Fruit fly (Drosophila melanogaster) Kc167 (cell line): ENCODE results near the gene Akt.

Source experiments
- Myc ChIP-seq: fragments of >200 bp; optimal IDR thresholded peaks from 2 replicates; lab custom pipeline; 2017; ENCODE audit warnings: missing external identifiers
- Sin3A ChIP-seq: fragments of >200 bp; optimal IDR thresholded peaks from 2 replicates; lab custom pipeline; 2018; ENCODE audit warnings: missing external identifiers
- h ChIP-seq: fragments of >200 bp; optimal IDR thresholded peaks from 3 replicates; lab custom pipeline; 2018; ENCODE audit warnings: missing external identifiers
- insv ChIP-seq: fragments of >200 bp; optimal IDR thresholded peaks from 3 replicates; lab custom pipeline; 2018; ENCODE audit warnings: missing external identifiers
- psq ChIP-seq: fragments of >200 bp; optimal IDR thresholded peaks from 2 replicates; lab custom pipeline; 2017; ENCODE audit warnings: missing external identifiers
- ttk ChIP-seq: sonication (Bioruptor generic); optimal IDR thresholded peaks from 2 replicates; lab custom pipeline; 2017; ENCODE audit warnings: missing external identifiers

The Akt gene

DNA sequence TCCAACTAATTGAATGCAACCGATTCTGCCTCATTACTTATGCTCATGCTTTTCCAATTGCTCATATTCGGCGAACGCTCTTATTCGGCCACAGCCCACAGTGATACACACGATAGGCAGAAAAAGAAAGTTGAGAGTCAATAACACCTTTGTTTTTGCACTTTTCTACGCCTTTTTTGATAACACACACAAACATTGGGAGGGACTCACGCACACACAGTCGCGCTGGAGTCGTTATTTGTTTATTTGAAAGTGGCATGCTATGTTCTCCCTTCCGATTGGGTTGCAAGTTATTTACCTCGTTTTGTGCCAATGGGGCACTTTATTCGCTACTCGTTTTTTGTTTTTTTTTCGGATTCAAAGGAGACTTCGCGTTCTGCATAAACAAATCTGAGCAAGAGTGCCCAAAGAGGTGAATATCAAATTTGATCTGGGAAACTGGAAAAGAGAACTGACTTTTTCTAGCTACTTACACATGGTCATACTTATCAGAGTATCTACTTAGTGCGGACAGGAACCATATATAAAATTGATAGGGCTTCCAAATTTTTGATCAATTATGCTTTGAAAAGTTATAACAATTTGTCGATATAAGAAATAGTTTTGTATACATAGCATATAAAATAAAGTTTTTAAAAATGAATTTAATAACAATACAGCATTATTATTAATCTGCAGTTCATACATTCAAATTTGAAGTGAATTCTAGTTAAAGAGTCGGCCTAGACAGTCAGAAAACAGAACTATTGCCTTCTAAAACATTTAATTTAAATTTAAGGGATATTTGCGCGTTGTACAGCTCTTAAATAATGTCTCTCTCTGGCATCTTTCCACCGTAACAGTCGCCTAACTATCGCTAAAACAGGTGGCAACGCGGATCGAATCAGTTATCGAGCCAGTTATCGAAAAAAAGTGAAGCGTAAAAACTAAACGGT, at the start of gene Akt, which contains the start of gene Mhcl:
Gene Akt (plus strand): TSS at position 896 of the 935 bp plus-strand sequence.
Gene Mhcl (minus strand): TSS at position 429 of the 935 bp plus-strand sequence.
- no peak for TF ChIP-seq insv (lab: Kevin White, UChicago)
- no peak for TF ChIP-seq psq (lab: Kevin White, UChicago)
- TF ChIP-seq ttk (lab: Kevin White, UChicago): no peak

DNA sequence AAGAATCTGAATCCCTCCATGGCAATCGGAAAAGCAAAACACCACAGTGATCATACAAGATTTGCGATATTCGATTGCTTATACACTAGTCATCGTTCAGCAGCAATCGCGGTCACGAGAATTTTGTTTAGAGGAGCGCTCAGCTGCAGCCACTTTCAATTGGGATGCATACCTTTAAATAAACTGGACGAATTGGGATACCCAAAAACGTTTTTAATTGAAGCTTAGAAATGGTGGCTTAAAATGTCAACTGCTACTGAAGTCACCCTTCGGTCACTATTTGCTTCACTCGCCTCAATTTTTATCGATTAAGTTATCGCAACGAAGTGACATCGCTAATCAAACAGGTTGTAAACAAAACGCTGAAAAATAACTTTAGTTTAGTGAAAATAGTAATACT, 49.7 kb upstream of the Akt start, which contains the start of the genes IKKbeta and CG5013:
Gene IKKbeta (minus strand): TSS at position 53 of the 400 bp plus-strand sequence.
Gene CG5013 (plus strand): TSS at position 302 of the 400 bp plus-strand sequence.
- no peak for TF ChIP-seq psq (lab: Kevin White, UChicago)
- TF ChIP-seq Myc (lab: Kevin White, UChicago): no peak

DNA sequence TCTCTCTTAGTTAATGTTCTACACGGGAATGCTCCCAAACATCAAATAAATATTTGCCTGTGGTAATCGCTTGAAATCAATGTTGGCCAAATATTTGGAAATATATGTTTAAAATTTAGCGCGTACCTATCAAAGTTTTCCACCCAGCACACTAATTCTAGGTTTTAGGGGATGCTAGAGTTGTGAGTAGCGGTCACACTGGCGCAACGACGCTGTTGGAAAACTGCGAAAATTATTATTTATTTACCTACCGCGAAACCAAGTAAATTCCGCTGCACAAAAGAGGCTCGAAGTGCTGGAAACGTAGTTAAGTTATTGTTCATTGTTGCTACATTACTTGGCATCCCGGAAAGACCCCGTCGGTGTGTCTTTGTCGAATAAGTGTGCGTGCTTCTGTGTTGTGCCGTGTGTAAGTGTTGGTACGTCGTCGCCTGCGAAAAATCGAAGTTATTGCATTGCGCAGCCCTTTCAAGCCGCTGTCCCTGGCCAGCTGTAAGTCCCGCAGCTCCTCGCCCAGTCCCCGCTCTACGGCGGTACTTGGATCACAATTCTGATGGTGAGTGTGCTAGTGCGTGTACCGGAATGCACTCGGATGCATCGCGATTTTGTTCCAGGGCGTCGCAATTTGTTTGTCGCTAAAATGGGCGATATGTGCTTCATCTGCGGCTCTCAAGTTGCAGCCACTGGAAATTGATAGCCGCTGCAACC, 48.3 kb upstream of the Akt start, which contains the start of gene msps:
Gene msps (plus strand): TSS at position 181 of the 708 bp plus-strand sequence.
- TF ChIP-seq Sin3A (lab: Kevin White, UChicago) (no peak), Myc (lab: Kevin White, UChicago) (no peak), ttk (lab: Kevin White, UChicago) (no peak), h (lab: Kevin White, UChicago) (no peak), psq (lab: Kevin White, UChicago) (no peak), insv (lab: Kevin White, UChicago) (no peak)

dm6 chr3R:16051329-16051679, 47.7 kb upstream of the Akt start:
- TF ChIP-seq psq (lab: Kevin White, UChicago) (no peak), Myc (lab: Kevin White, UChicago) (no peak), h (lab: Kevin White, UChicago) (no peak), Sin3A (lab: Kevin White, UChicago) (no peak), insv (lab: Kevin White, UChicago) (no peak), ttk (lab: Kevin White, UChicago) (no peak)

dm6 chr3R:16067494-16067893, 31.5 kb upstream of the Akt start, which contains the start of gene CG10185:
Gene CG10185 (minus strand): TSS chr3R:16067594.
- TF ChIP-seq insv (lab: Kevin White, UChicago) (no peak), Myc (lab: Kevin White, UChicago) (no peak), h (lab: Kevin White, UChicago) (no peak), ttk (lab: Kevin White, UChicago) (no peak), psq (lab: Kevin White, UChicago) (no peak), Sin3A (lab: Kevin White, UChicago) (no peak)

DNA sequence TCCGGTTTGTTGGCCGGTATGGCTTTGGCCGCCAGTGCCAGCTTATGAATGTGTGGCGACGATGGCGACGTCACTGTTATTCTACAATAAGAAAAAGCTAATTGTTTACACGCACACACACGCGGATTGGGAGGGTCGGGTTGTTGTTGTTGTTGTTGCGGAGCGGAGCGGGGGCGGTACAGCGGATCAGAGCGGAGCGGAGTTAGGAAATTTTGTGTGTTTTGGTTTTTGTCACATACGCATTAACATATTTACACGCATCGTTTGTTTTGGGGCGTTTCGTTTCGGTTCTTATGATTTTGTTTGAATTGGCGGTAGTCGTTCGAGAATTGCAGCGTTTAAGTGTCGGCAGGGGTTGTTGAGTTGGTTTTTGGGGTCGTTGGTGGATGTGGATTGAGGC, 29.8 kb upstream of the Akt start:
- no peak for TF ChIP-seq ttk (lab: Kevin White, UChicago)
- TF ChIP-seq h (lab: Kevin White, UChicago): no peak
- no peak for TF ChIP-seq psq (lab: Kevin White, UChicago)
- no peak for TF ChIP-seq insv (lab: Kevin White, UChicago)
- TF ChIP-seq Sin3A (lab: Kevin White, UChicago): no peak
- TF ChIP-seq Myc (lab: Kevin White, UChicago): no peak

dm6 chr3R:16071689-16072580, 27.1 kb upstream of the Akt start:
- TF ChIP-seq h (lab: Kevin White, UChicago) (no peak), psq (lab: Kevin White, UChicago) (no peak), insv (lab: Kevin White, UChicago) (no peak), Sin3A (lab: Kevin White, UChicago) (no peak), Myc (lab: Kevin White, UChicago) (no peak), ttk (lab: Kevin White, UChicago) (no peak)

dm6 chr3R:16072581-16072908, 26.5 kb upstream of the Akt start:
- no peak for TF ChIP-seq Sin3A (lab: Kevin White, UChicago)
- no peak for TF ChIP-seq insv (lab: Kevin White, UChicago)
- no peak for TF ChIP-seq h (lab: Kevin White, UChicago)
- no peak for TF ChIP-seq ttk (lab: Kevin White, UChicago)
- TF ChIP-seq Myc (lab: Kevin White, UChicago): no peak
- no peak for TF ChIP-seq psq (lab: Kevin White, UChicago)

- TF ChIP-seq psq (lab: Kevin White, UChicago): no peak
- TF ChIP-seq Sin3A (lab: Kevin White, UChicago): no peak
- no peak for TF ChIP-seq h (lab: Kevin White, UChicago)
- TF ChIP-seq ttk (lab: Kevin White, UChicago): no peak
- no peak for TF ChIP-seq insv (lab: Kevin White, UChicago)
Measured at dm6 chr3R:16074122-16074521, 24.9 kb upstream of the Akt start.

dm6 chr3R:16078247-16078646, 20.8 kb upstream of the Akt start:
- TF ChIP-seq Sin3A (lab: Kevin White, UChicago): no peak
- no peak for TF ChIP-seq psq (lab: Kevin White, UChicago)
- TF ChIP-seq insv (lab: Kevin White, UChicago): no peak
- no peak for TF ChIP-seq ttk (lab: Kevin White, UChicago)
- TF ChIP-seq Myc (lab: Kevin White, UChicago): no peak
- TF ChIP-seq h (lab: Kevin White, UChicago): no peak
